Fruit fly (Drosophila melanogaster) whole organism, prepupa: ENCODE measurements around the gene ND-B14.5A.

Experiments
- Blimp-1 ChIP-seq: fragments of 200-800 bp; sonication (Bioruptor generic); optimal IDR thresholded peaks from 3 replicates; lab custom pipeline; 2017; ENCODE audit warnings: missing biosample characterization, missing genetic modification characterization, mild to moderate bottlenecking, moderate library complexity, missing genetic modification reagents
- CG10669 ChIP-seq: fragments of 200-800 bp; sonication (Bioruptor generic); optimal IDR thresholded peaks from 3 replicates; lab custom pipeline; 2018; ENCODE audit warnings: missing biosample characterization, mild to moderate bottlenecking, missing genetic modification characterization, moderate library complexity
- CG11902 ChIP-seq: fragments of 200-800 bp; sonication (Bioruptor generic); optimal IDR thresholded peaks from 3 replicates; lab custom pipeline; 2016; ENCODE audit warnings: missing biosample characterization, missing genetic modification characterization
- CG15336 ChIP-seq: fragments of 200-800 bp; sonication (Bioruptor generic); IDR thresholded peaks from 2 replicates; pipeline ENCODE4 v1.3.6; 2022; ENCODE audit warnings: missing biosample characterization, missing genetic modification characterization
- CG1621 ChIP-seq: fragments of 200-800 bp; sonication (Bioruptor generic); optimal IDR thresholded peaks from 3 replicates; lab custom pipeline; 2018; ENCODE audit warnings: missing biosample characterization, mild to moderate bottlenecking, missing genetic modification characterization
- CG31627 ChIP-seq: fragments of 200-800 bp; sonication (Bioruptor generic); optimal IDR thresholded peaks from 3 replicates; lab custom pipeline; 2016; ENCODE audit warnings: missing biosample characterization, missing genetic modification characterization
- CG32006 ChIP-seq: fragments of 200-800 bp; sonication (Bioruptor generic); optimal IDR thresholded peaks from 3 replicates; lab custom pipeline; 2017; ENCODE audit warnings: missing biosample characterization, mild to moderate bottlenecking, missing genetic modification characterization
- CG3919 ChIP-seq: fragments of 200-800 bp; sonication (Bioruptor generic); optimal IDR thresholded peaks from 3 replicates; lab custom pipeline; 2016; ENCODE audit warnings: missing biosample characterization, missing genetic modification characterization
- CG4318 ChIP-seq: fragments of 200-800 bp; sonication (Bioruptor generic); optimal IDR thresholded peaks from 3 replicates; lab custom pipeline; 2017; ENCODE audit warnings: missing biosample characterization, mild to moderate bottlenecking, missing genetic modification characterization
- CG6163 ChIP-seq: fragments of 200-800 bp; sonication (Bioruptor generic); IDR thresholded peaks from 3 replicates; pipeline ENCODE4 v1.3.6; 2022; ENCODE audit warnings: missing biosample characterization, missing genetic modification characterization
- CG6792 ChIP-seq: fragments of 200-800 bp; sonication (Bioruptor generic); optimal IDR thresholded peaks from 3 replicates; lab custom pipeline; 2016; ENCODE audit warnings: missing biosample characterization, missing genetic modification characterization
- CG6808 ChIP-seq: fragments of 200-800 bp; sonication (Bioruptor generic); optimal IDR thresholded peaks from 3 replicates; lab custom pipeline; 2017; ENCODE audit warnings: missing biosample characterization, missing genetic modification characterization, mild to moderate bottlenecking, moderate library complexity, missing genetic modification reagents
- CG7368 ChIP-seq: fragments of 200-800 bp; sonication (Bioruptor generic); optimal IDR thresholded peaks from 3 replicates; lab custom pipeline; 2016; ENCODE audit warnings: missing biosample characterization, missing genetic modification characterization
- CG8119 ChIP-seq: fragments of 200-800 bp; sonication (Bioruptor generic); IDR thresholded peaks from 3 replicates; pipeline ENCODE4 v1.3.6; 2022; ENCODE audit warnings: missing biosample characterization, missing genetic modification characterization
- CG8632 ChIP-seq: fragments of 200-800 bp; sonication (Bioruptor generic); optimal IDR thresholded peaks from 3 replicates; lab custom pipeline; 2016; ENCODE audit warnings: missing biosample characterization, missing genetic modification characterization
- CG9139 ChIP-seq: fragments of 200-800 bp; sonication (Bioruptor generic); optimal IDR thresholded peaks from 3 replicates; lab custom pipeline; 2017; ENCODE audit warnings: missing biosample characterization, mild to moderate bottlenecking, missing genetic modification characterization
- Eip75B ChIP-seq: fragments of 200-800 bp; sonication (Bioruptor generic); optimal IDR thresholded peaks from 3 replicates; lab custom pipeline; 2016; ENCODE audit warnings: missing biosample characterization, missing genetic modification characterization
- Eip78C ChIP-seq: fragments of 200-800 bp; sonication (Bioruptor generic); peaks from one replicate; lab custom pipeline; 2016; ENCODE audit warnings: missing biosample characterization, missing genetic modification characterization
- Ets21C ChIP-seq: fragments of 200-800 bp; sonication (Bioruptor generic); optimal IDR thresholded peaks from 3 replicates; lab custom pipeline; 2016; ENCODE audit warnings: missing biosample characterization, missing genetic modification characterization
- Ets96B ChIP-seq: fragments of 200-800 bp; optimal IDR thresholded peaks from 2 replicates; lab custom pipeline; 2019; ENCODE audit warnings: missing biosample characterization, mild to moderate bottlenecking, missing genetic modification characterization, moderate library complexity
- Hr38 ChIP-seq: sonication (Bioruptor generic); optimal IDR thresholded peaks from 2 replicates; lab custom pipeline; 2016; ENCODE audit warnings: missing biosample characterization, missing genetic modification characterization
- Hr39 ChIP-seq: fragments of 200-800 bp; sonication (Bioruptor generic); optimal IDR thresholded peaks from 2 replicates; lab custom pipeline; 2016; ENCODE audit warnings: missing biosample characterization, missing genetic modification characterization
- Hr4 ChIP-seq: fragments of 200-800 bp; sonication (Bioruptor generic); optimal IDR thresholded peaks from 3 replicates; lab custom pipeline; 2016; ENCODE audit warnings: missing biosample characterization, missing genetic modification characterization
- Lpt ChIP-seq: fragments of 200-800 bp; sonication (Bioruptor generic); optimal IDR thresholded peaks from 3 replicates; lab custom pipeline; 2016; ENCODE audit warnings: missing biosample characterization, missing genetic modification characterization
- Smox ChIP-seq: fragments of 200-800 bp; sonication (Bioruptor generic); optimal IDR thresholded peaks from 3 replicates; lab custom pipeline; 2016; ENCODE audit warnings: missing biosample characterization, missing genetic modification characterization
- Sox14 ChIP-seq: fragments of 200-800 bp; sonication (Bioruptor generic); optimal IDR thresholded peaks from 3 replicates; lab custom pipeline; 2016; ENCODE audit warnings: missing biosample characterization, missing genetic modification characterization
- Sox15 ChIP-seq: fragments of 200-800 bp; sonication (Bioruptor generic); optimal IDR thresholded peaks from 3 replicates; lab custom pipeline; 2016; ENCODE audit warnings: missing biosample characterization, missing genetic modification characterization
- achi ChIP-seq: fragments of 200-800 bp; sonication (Bioruptor generic); optimal IDR thresholded peaks from 3 replicates; lab custom pipeline; 2016; ENCODE audit warnings: missing biosample characterization, missing genetic modification characterization
- cyc ChIP-seq: fragments of 200-800 bp; sonication (Bioruptor generic); optimal IDR thresholded peaks from 3 replicates; lab custom pipeline; 2016; ENCODE audit warnings: missing biosample characterization, missing genetic modification characterization
- eg ChIP-seq: fragments of 200-800 bp; sonication (Bioruptor generic); IDR thresholded peaks from 3 replicates; pipeline ENCODE4 v1.3.6; 2022; ENCODE audit warnings: missing biosample characterization, missing genetic modification characterization
- esn ChIP-seq: fragments of 200-800 bp; sonication (Bioruptor generic); optimal IDR thresholded peaks from 2 replicates; lab custom pipeline; 2016; ENCODE audit warnings: missing biosample characterization, mild to moderate bottlenecking, missing genetic modification characterization, moderate library complexity
- fd85E ChIP-seq: fragments of 200-800 bp; sonication (Bioruptor generic); optimal IDR thresholded peaks from 3 replicates; lab custom pipeline; 2016; ENCODE audit warnings: missing biosample characterization, missing genetic modification characterization
- fkh ChIP-seq: fragments of 200-800 bp; sonication (Bioruptor generic); optimal IDR thresholded peaks from 3 replicates; lab custom pipeline; 2017; ENCODE audit warnings: missing biosample characterization, mild to moderate bottlenecking, missing genetic modification characterization, moderate library complexity
- pdm3 ChIP-seq: fragments of 200-800 bp; sonication (Bioruptor generic); optimal IDR thresholded peaks from 3 replicates; lab custom pipeline; 2016; ENCODE audit warnings: missing biosample characterization, missing genetic modification characterization
- spab ChIP-seq: fragments of 200-800 bp; sonication (Bioruptor generic); optimal IDR thresholded peaks from 2 replicates; lab custom pipeline; 2017; ENCODE audit warnings: missing biosample characterization, mild to moderate bottlenecking, missing genetic modification characterization, missing genetic modification reagents
- ss ChIP-seq, 2 experiments: fragments of 200-800 bp; sonication (Bioruptor generic); optimal IDR thresholded peaks; 2 replicates in 1 of 2; 3 replicates in 1 of 2; lab custom pipeline; 2017 to 2018; ENCODE audit warnings: mild to moderate bottlenecking in 2 of 2, missing biosample characterization in 2 of 2, missing genetic modification characterization in 2 of 2, moderate library complexity in 1 of 2
- svp ChIP-seq: fragments of 200-800 bp; sonication (Bioruptor generic); peaks from one replicate; lab custom pipeline; 2016; ENCODE audit warnings: missing biosample characterization, missing genetic modification characterization
- topi ChIP-seq: fragments of 200-800 bp; sonication (Bioruptor generic); optimal IDR thresholded peaks from 3 replicates; lab custom pipeline; 2016; ENCODE audit warnings: missing biosample characterization, missing genetic modification characterization
- vri ChIP-seq: fragments of 200-800 bp; sonication (Bioruptor generic); optimal IDR thresholded peaks from 3 replicates; lab custom pipeline; 2016; ENCODE audit warnings: missing biosample characterization, mild to moderate bottlenecking, missing genetic modification characterization

The ND-B14.5A gene

DNA sequence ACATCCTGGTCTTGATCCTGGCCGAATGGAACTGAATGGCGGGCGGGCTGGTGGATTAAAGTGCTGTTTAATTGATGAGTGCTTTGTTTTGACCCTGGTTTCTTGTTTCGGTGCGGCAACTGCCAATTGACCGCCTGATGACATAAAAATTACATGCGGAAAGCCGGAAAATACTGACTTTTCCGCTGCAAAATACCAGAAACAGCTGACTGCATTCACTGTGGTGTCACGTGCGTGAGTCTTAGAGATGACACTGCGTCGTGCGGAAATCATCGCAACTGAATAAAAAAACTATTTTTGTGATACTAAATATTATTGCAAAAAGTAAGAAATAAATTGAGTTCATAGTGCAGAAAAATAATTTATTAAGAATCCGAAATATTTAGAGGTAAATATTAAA is 22.8 kb upstream of the ND-B14.5A start, which contains the start of gene bcn92 (continued):
- TF ChIP-seq esn (GFP tag; lab: Kevin White, UChicago) (peak; percentile 59), fkh (GFP tag; lab: Kevin White, UChicago) (no peak), Sox15 (GFP tag; lab: Kevin White, UChicago) (no peak), CG8119 (GFP tag; lab: Robert Waterston, UW) (no peak), CG11902 (GFP tag; lab: Kevin White, UChicago) (no peak), Blimp-1 (GFP tag; lab: Kevin White, UChicago) (no peak), achi (GFP tag; lab: Kevin White, UChicago) (peak; percentile 31), CG6792 (GFP tag; lab: Kevin White, UChicago) (no peak), cyc (peak; percentile 42), Ets21C (peak; percentile 13), spab (GFP tag; lab: Kevin White, UChicago) (no peak), Smox (peak; percentile 50), Hr38 (no peak), CG9139 (GFP tag; lab: Kevin White, UChicago) (no peak), Lpt (no peak), Hr4 (peak; percentile 7), Eip75B (peak; percentile 1), CG6808 (no peak), topi (GFP tag; lab: Kevin White, UChicago) (peak; percentile 38), pdm3 (no peak), Sox14 (peak; percentile 41), CG8632 (GFP tag; lab: Kevin White, UChicago) (no peak), Ets96B (tag; lab: Kevin White, UChicago) (no peak), CG6163 (GFP tag; lab: Robert Waterston, UW) (peak; percentile 15; the same call in 1 of the 3 replicates), CG7368 (GFP tag; lab: Kevin White, UChicago) (no peak), ss (GFP tag; optimal IDR thresholded peaks at IDR 0.05; lab: Kevin White, UChicago) (no peak), fd85E (GFP tag; lab: Kevin White, UChicago) (no peak)
- TF ChIP-seq, all 60 proteins: peak for 21

DNA sequence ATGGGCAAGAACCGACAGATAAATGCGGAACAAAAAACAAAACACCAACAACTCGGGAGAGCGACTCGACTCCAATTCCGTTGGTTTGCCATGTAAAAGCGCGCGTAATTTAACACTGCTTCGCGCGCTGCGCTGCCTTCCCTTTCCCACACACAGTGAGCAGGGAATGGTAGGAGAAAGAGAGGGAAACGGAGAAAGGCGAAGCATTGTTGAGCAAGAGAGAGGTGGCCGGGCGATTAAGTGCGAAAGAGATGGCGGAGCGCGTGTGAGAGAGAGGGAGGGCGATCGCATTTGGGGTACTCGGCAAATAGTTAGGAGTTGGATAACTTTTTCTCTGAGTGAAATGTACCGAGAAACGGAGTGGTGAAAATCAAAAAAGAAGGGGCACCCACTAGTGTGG is 16.5 kb upstream of the ND-B14.5A start:
- no peak for TF ChIP-seq CG4318 (GFP tag; lab: Kevin White, UChicago)
- peak; percentile 27 for TF ChIP-seq CG31627 (GFP tag; lab: Kevin White, UChicago)
- no peak for TF ChIP-seq Hr38
- TF ChIP-seq Hr39: peak; percentile 5
- TF ChIP-seq esn (GFP tag; lab: Kevin White, UChicago): peak; percentile 42
- peak; percentile 39 for TF ChIP-seq CG3919
- TF ChIP-seq CG10669 (GFP tag; lab: Kevin White, UChicago): no peak
- 0 out of 3 replicates have a peak, but pooled peaks have one; percentile 38 for TF ChIP-seq CG6163 (GFP tag; lab: Robert Waterston, UW)
- peak; percentile 69 for TF ChIP-seq Sox14
- TF ChIP-seq Eip78C (GFP tag; lab: Kevin White, UChicago): peak; percentile 68
- peak; percentile 60 for TF ChIP-seq CG1621 (tag; lab: Kevin White, UChicago)
- TF ChIP-seq CG15336 (GFP tag; lab: Robert Waterston, UW): peak; percentile 22; the same call in 1 of the 2 replicates
- peak; percentile 31 for TF ChIP-seq Eip75B
- no peak for TF ChIP-seq spab (GFP tag; lab: Kevin White, UChicago)
- no peak for TF ChIP-seq fkh (GFP tag; lab: Kevin White, UChicago)
- TF ChIP-seq CG7368 (GFP tag; lab: Kevin White, UChicago): no peak
- peak; percentile 21 for TF ChIP-seq vri (GFP tag; lab: Kevin White, UChicago)
- TF ChIP-seq CG9139 (GFP tag; lab: Kevin White, UChicago): no peak
- peak; percentile 30 for TF ChIP-seq CG32006 (GFP tag; lab: Kevin White, UChicago)
- peak; percentile 28; the same call in 1 of the 3 replicates for TF ChIP-seq eg
- TF ChIP-seq Lpt: peak; percentile 41
- peak; percentile 43 for TF ChIP-seq svp
